Worm (Caenorhabditis elegans) whole organism, early embryonic: ENCODE measurements around the gene alr-1.

Experiments used
- B0310.2 ChIP-seq: sonication (generic microtip); optimal IDR thresholded peaks from 2 replicates; lab custom pipeline; 2016; ENCODE audit warnings: mild to moderate bottlenecking, missing genetic modification characterization, missing compliant biosample characterization
- F13C5.2 ChIP-seq: sonication (generic microtip); optimal IDR thresholded peaks from 2 replicates; lab custom pipeline; 2017; ENCODE audit warnings: mild to moderate bottlenecking, missing genetic modification characterization, inconsistent platforms, missing compliant biosample characterization
- aly-1 ChIP-seq: sonication (generic microtip); optimal IDR thresholded peaks from 2 replicates; lab custom pipeline; 2016; ENCODE audit warnings: missing genetic modification characterization, missing compliant biosample characterization
- ama-1 ChIP-seq: fragments of 150-350 bp; optimal IDR thresholded peaks from 2 replicates; lab custom pipeline; 2014
- ceh-13 ChIP-seq: fragments of 200-800 bp; sonication (Bioruptor generic); optimal IDR thresholded peaks from 2 replicates; lab custom pipeline; 2018; ENCODE audit warnings: mild to moderate bottlenecking, missing genetic modification characterization, missing compliant biosample characterization
- ceh-36 ChIP-seq: sonication (generic microtip); optimal IDR thresholded peaks from 2 replicates; lab custom pipeline; 2016; ENCODE audit warnings: missing genetic modification characterization, inconsistent platforms, missing compliant biosample characterization
- ets-7 ChIP-seq: sonication (generic microtip); optimal IDR thresholded peaks from 2 replicates; lab custom pipeline; 2016; ENCODE audit warnings: missing genotype, missing genetic modification characterization, missing compliant biosample characterization
- flt-1 ChIP-seq: fragments of 200-800 bp; sonication (Bioruptor generic); IDR thresholded peaks from 2 replicates; pipeline ENCODE4 v1.3.6; 2022; ENCODE audit warnings: missing genetic modification characterization, missing compliant biosample characterization
- hmbx-1 ChIP-seq: sonication (generic microtip); optimal IDR thresholded peaks from 2 replicates; lab custom pipeline; 2016; ENCODE audit warnings: mild to moderate bottlenecking, missing genetic modification characterization, missing compliant biosample characterization
- hmg-4 ChIP-seq: fragments of 200-800 bp; sonication (Bioruptor generic); optimal IDR thresholded peaks from 2 replicates; lab custom pipeline; 2018; ENCODE audit warnings: mild to moderate bottlenecking, missing genetic modification characterization, missing compliant biosample characterization
- hnd-1 ChIP-seq: sonication (generic microtip); optimal IDR thresholded peaks from 2 replicates; lab custom pipeline; 2016; ENCODE audit warnings: missing genetic modification characterization, missing compliant biosample characterization
- pes-1 ChIP-seq: fragments of 200-800 bp; sonication (Bioruptor generic); IDR thresholded peaks from 2 replicates; pipeline ENCODE4 v1.3.6; 2022; ENCODE audit warnings: missing genetic modification reagents, missing genetic modification characterization, missing compliant biosample characterization
- scrt-1 ChIP-seq: fragments of 200-800 bp; sonication (Bioruptor generic); IDR thresholded peaks from 2 replicates; pipeline ENCODE4 v1.3.6; 2022; ENCODE audit warnings: missing genetic modification characterization, missing compliant biosample characterization
- sea-1 ChIP-seq: fragments of 200-800 bp; sonication (Bioruptor generic); conservative IDR thresholded peaks from 2 replicates; pipeline ENCODE4 v1.3.6; 2022; ENCODE audit warnings: missing genetic modification characterization, missing compliant biosample characterization
- tbx-11 ChIP-seq: fragments of 200-800 bp; sonication (Bioruptor generic); IDR thresholded peaks from 2 replicates; pipeline ENCODE4 v1.3.6; 2022; ENCODE audit warnings: missing genetic modification characterization, missing compliant biosample characterization
- tbx-37 ChIP-seq: fragments of 200-800 bp; sonication (Bioruptor generic); conservative IDR thresholded peaks from 2 replicates; pipeline ENCODE4 v1.3.6; 2022; ENCODE audit warnings: missing genetic modification reagents, missing genetic modification characterization, missing compliant biosample characterization
- tra-4 ChIP-seq: sonication (generic microtip); optimal IDR thresholded peaks from 2 replicates; lab custom pipeline; 2017; ENCODE audit warnings: missing genetic modification characterization, missing compliant biosample characterization

The alr-1 gene

ce11 chrX:11107076-11107475 is 18.3 kb downstream of the alr-1 start, which contains the start of gene clc-17:
clc-17 (plus strand) TSS chrX:11107376.
- TF ChIP-seq F13C5.2 (tag; lab: Kevin White, UChicago) (no peak), aly-1 (tag; lab: Kevin White, UChicago) (no peak), pes-1 (GFP tag; lab: Robert Waterston, UW) (no peak), hmg-4 (GFP tag; lab: Kevin White, UChicago) (no peak), hmbx-1 (no peak), ceh-36 (tag; lab: Kevin White, UChicago) (no peak), B0310.2 (tag; lab: Kevin White, UChicago) (no peak), ama-1 (lab: Kevin White, UChicago) (no peak), flt-1 (GFP tag; lab: Robert Waterston, UW) (no peak), tbx-37 (GFP tag; lab: Robert Waterston, UW) (no peak), ets-7 (tag; lab: Kevin White, UChicago) (no peak)

- TF ChIP-seq hmbx-1 (no peak), flt-1 (GFP tag; lab: Robert Waterston, UW) (no peak), pes-1 (GFP tag; lab: Robert Waterston, UW) (no peak), tra-4 (tag; lab: Kevin White, UChicago) (no peak), scrt-1 (GFP tag; lab: Robert Waterston, UW) (no peak), ceh-36 (tag; lab: Kevin White, UChicago) (no peak), F13C5.2 (tag; lab: Kevin White, UChicago) (no peak), ceh-13 (GFP tag; lab: Kevin White, UChicago) (no peak), B0310.2 (tag; lab: Kevin White, UChicago) (no peak), aly-1 (tag; lab: Kevin White, UChicago) (no peak), tbx-37 (GFP tag; lab: Robert Waterston, UW) (no peak), ets-7 (tag; lab: Kevin White, UChicago) (no peak), ama-1 (lab: Kevin White, UChicago) (no peak), hmg-4 (GFP tag; lab: Kevin White, UChicago) (no peak)
Observed at ce11 chrX:11104883-11105629, 20.4 kb downstream of the alr-1 start, which contains the start of gene W02H3.1. W02H3.1 (minus strand) TSS chrX:11105460.

- TF ChIP-seq pes-1 (GFP tag; lab: Robert Waterston, UW) (no peak), hmg-4 (GFP tag; lab: Kevin White, UChicago) (no peak), tra-4 (tag; lab: Kevin White, UChicago) (no peak), aly-1 (tag; lab: Kevin White, UChicago) (no peak), tbx-11 (GFP tag; lab: Robert Waterston, UW) (no peak), B0310.2 (tag; lab: Kevin White, UChicago) (no peak), tbx-37 (GFP tag; lab: Robert Waterston, UW) (no peak), scrt-1 (GFP tag; lab: Robert Waterston, UW) (no peak), ama-1 (lab: Kevin White, UChicago) (no peak), F13C5.2 (tag; lab: Kevin White, UChicago) (no peak), flt-1 (GFP tag; lab: Robert Waterston, UW) (no peak), ceh-36 (tag; lab: Kevin White, UChicago) (no peak), sea-1 (no peak), ets-7 (tag; lab: Kevin White, UChicago) (no peak), ceh-13 (GFP tag; lab: Kevin White, UChicago) (no peak), hnd-1 (no peak)
Observed at ce11 chrX:11103173-11103572, 22.2 kb downstream of the alr-1 start.

ce11 chrX:11098086-11098485 is 27.3 kb downstream of the alr-1 start, which contains the start of gene W02H3.3:
W02H3.3 (minus strand) TSS chrX:11098186.
- TF ChIP-seq ceh-13 (GFP tag; lab: Kevin White, UChicago): no peak

- TF ChIP-seq scrt-1 (GFP tag; lab: Robert Waterston, UW) (no peak), hmbx-1 (no peak), ceh-36 (tag; lab: Kevin White, UChicago) (no peak), ceh-13 (GFP tag; lab: Kevin White, UChicago) (no peak), B0310.2 (tag; lab: Kevin White, UChicago) (no peak), hmg-4 (GFP tag; lab: Kevin White, UChicago) (no peak)
Observed at ce11 chrX:11097343-11097742, 28.1 kb downstream of the alr-1 start.

- peak; percentile 65 for TF ChIP-seq B0310.2 (tag; lab: Kevin White, UChicago)
- TF ChIP-seq aly-1 (tag; lab: Kevin White, UChicago): peak; percentile 93
- TF ChIP-seq flt-1 (GFP tag; lab: Robert Waterston, UW): peak; percentile 88
- no peak for TF ChIP-seq hmg-4 (GFP tag; lab: Kevin White, UChicago)
- TF ChIP-seq tbx-11 (GFP tag; lab: Robert Waterston, UW): peak; percentile 85
- TF ChIP-seq ets-7 (tag; lab: Kevin White, UChicago): peak; percentile 59
- peak; percentile 89 for TF ChIP-seq F13C5.2 (tag; lab: Kevin White, UChicago)
- TF ChIP-seq hnd-1: peak; percentile 67
- TF ChIP-seq ceh-36 (tag; lab: Kevin White, UChicago): peak; percentile 77
- no peak; the same call in 1 of the 2 replicates for TF ChIP-seq scrt-1 (GFP tag; lab: Robert Waterston, UW)
- TF ChIP-seq pes-1 (GFP tag; lab: Robert Waterston, UW): peak; percentile 92
- TF ChIP-seq tbx-37 (GFP tag; lab: Robert Waterston, UW): peak; percentile 87
- TF ChIP-seq hmbx-1: peak; percentile 51
- no peak; the same call in 1 of the 2 replicates for TF ChIP-seq sea-1
- TF ChIP-seq ama-1 (lab: Kevin White, UChicago): no peak
- TF ChIP-seq tra-4 (tag; lab: Kevin White, UChicago): peak; percentile 54
- peak; percentile 74 for TF ChIP-seq ceh-13 (GFP tag; lab: Kevin White, UChicago)
Observed at ce11 chrX:11095480-11095879, 29.9 kb downstream of the alr-1 start.
